Worm (Caenorhabditis elegans) whole organism, late embryonic: ENCODE data around the gene mdt-27.

Experiments
- gmeb-2 ChIP-seq: sonication (generic microtip); optimal IDR thresholded peaks from 2 replicates; lab custom pipeline; 2016; ENCODE audit warnings: missing genetic modification characterization, inconsistent platforms, missing compliant biosample characterization
- pag-3 ChIP-seq: sonication (generic microtip); optimal IDR thresholded peaks from 2 replicates; lab custom pipeline; 2016; ENCODE audit warnings: missing compliant biosample characterization, missing genetic modification characterization, borderline replicate concordance
- sdc-2 ChIP-seq: sonication (generic microtip); optimal IDR thresholded peaks from 2 replicates; lab custom pipeline; 2016; ENCODE audit warnings: missing genotype, missing genetic modification characterization, missing compliant biosample characterization
- unc-42 ChIP-seq: sonication (generic microtip); optimal IDR thresholded peaks from 2 replicates; lab custom pipeline; 2016; ENCODE audit warnings: missing genotype, missing genetic modification characterization, missing compliant biosample characterization
- ztf-16 ChIP-seq: sonication (generic microtip); optimal IDR thresholded peaks from 2 replicates; lab custom pipeline; 2017; ENCODE audit warnings: missing genetic modification characterization, missing compliant biosample characterization

DNA sequence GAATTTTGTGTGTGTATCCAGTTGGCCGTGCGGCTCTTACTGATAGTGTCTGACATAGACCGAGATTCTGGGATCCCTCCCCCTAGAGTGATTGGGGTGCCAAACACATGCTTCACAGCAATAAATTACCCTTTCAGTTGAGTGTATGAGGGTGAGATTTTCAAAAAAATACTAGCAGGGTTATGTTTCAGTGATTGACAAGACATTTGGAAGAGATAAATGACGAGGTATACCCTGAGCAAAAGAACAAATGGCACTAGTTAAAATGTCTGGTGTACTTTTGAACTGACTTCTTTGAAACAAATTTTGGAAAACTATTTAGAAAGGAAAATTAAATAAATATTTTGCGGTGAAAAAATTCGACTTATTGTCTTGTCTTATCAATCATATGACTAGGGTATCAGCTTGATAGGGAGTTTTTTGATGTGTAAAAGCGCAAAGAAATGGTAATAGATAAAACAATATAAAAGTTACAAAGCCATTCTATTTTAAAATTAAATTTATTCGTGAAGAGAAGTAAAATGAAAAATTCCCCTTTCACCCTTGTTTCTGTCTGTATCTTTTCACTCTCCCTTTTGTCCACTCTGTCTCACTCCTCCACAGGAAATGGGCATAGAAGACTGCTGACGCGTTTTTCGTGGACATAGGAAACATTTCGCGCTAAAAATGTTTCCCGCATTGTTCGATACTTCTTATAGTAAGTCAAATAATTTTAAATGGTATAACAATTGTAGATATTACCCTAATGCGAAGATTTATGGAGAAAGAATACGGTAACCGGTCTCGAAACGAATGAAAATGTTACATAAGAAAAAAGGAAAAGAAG lies 29.9 kb upstream of the mdt-27 start, which contains the start of gene glo-4:
- TF ChIP-seq unc-42 (tag; lab: Kevin White, UChicago) (peak; percentile 76), pag-3 (no peak), ztf-16 (no peak), sdc-2 (no peak), gmeb-2 (tag; lab: Kevin White, UChicago) (no peak)
